Worm (Caenorhabditis elegans) whole organism, L2 larva: Measurements from ENCODE around the gene tyr-1.

Source experiments
- F13H6.1 ChIP-seq: sonication (generic microtip); optimal IDR thresholded peaks from 2 replicates; lab custom pipeline; 2016; ENCODE audit warnings: missing genetic modification characterization, missing compliant biosample characterization
- ZK546.5 ChIP-seq: sonication (generic microtip); optimal IDR thresholded peaks from 2 replicates; lab custom pipeline; 2017; ENCODE audit warnings: missing biosample characterization, missing genetic modification characterization
- egl-27 ChIP-seq: sonication (generic microtip); optimal IDR thresholded peaks from 3 replicates; lab custom pipeline; 2017; ENCODE audit warnings: missing biosample characterization, missing genetic modification reagents, missing genetic modification characterization
- elt-3 ChIP-seq: sonication (generic microtip); optimal IDR thresholded peaks from 2 replicates; lab custom pipeline; 2017; ENCODE audit warnings: missing biosample characterization, missing genetic modification characterization
- lin-39 ChIP-seq: fragments of 150-350 bp; optimal IDR thresholded peaks from 2 replicates; lab custom pipeline; 2014; ENCODE audit warnings: missing biosample characterization, missing genetic modification reagents, missing genetic modification characterization
- nhr-237 ChIP-seq: fragments of 150-350 bp; optimal IDR thresholded peaks from 2 replicates; lab custom pipeline; 2014; ENCODE audit warnings: missing biosample characterization, missing genetic modification characterization
- nhr-77 ChIP-seq: fragments of 150-350 bp; optimal IDR thresholded peaks from 2 replicates; lab custom pipeline; 2014; ENCODE audit warnings: missing biosample characterization, missing genetic modification characterization
- sma-9 ChIP-seq, 2 experiments: fragments of 150-350 bp in 1 of 2; sonication (generic microtip) in 1 of 2; optimal IDR thresholded peaks; 2 replicates each; lab custom pipeline; 2014 to 2016; ENCODE audit warnings: missing genetic modification characterization in 2 of 2, mild to moderate bottlenecking in 1 of 2, missing biosample characterization in 1 of 2, missing compliant biosample characterization in 1 of 2, missing genetic modification reagents in 1 of 2, moderate library complexity in 1 of 2
- unc-62 ChIP-seq: fragments of 150-350 bp; optimal IDR thresholded peaks from 2 replicates; lab custom pipeline; 2014; ENCODE audit warnings: missing biosample characterization, missing genetic modification reagents, missing genetic modification characterization
- ztf-11 ChIP-seq: sonication (generic microtip); optimal IDR thresholded peaks from 2 replicates; lab custom pipeline; 2017; ENCODE audit warnings: missing biosample characterization, missing genetic modification characterization
- ztf-4 ChIP-seq: fragments of 150-350 bp; optimal IDR thresholded peaks from 2 replicates; lab custom pipeline; 2014; ENCODE audit warnings: missing biosample characterization, missing genetic modification characterization

DNA sequence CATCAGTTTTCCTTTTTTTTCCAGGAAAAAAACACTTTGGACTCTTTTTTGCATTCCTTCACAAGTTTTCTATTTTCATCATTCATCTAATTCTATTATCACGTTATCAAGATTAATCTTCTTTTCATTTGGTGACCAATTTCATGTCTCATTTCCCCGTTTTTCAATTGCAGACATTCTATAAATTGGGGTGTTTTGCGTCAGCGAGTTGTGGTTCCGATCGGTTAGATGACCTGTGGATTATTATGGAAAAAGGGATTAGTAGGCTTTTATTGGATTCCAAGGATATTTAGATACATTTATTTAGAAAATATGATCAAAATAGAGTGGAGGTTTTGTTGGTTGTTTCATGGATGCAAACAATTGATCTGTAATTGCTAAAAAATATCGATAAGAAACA, 38.7 kb upstream of the tyr-1 start:
- TF ChIP-seq ZK546.5 (no peak), unc-62 (GFP tag; lab: Kevin White, UChicago) (no peak), F13H6.1 (tag; lab: Kevin White, UChicago) (no peak), egl-27 (no peak), ztf-4 (tag; lab: Kevin White, UChicago) (no peak), elt-3 (no peak), nhr-237 (tag; lab: Kevin White, UChicago) (no peak), nhr-77 (no peak), sma-9 (GFP tag; optimal IDR thresholded peaks at IDR 0.05; lab: Kevin White, UChicago) (no peak), sma-9 (tag; optimal IDR thresholded peaks at IDR 0.05; lab: Kevin White, UChicago) (no peak), lin-39 (tag; lab: Kevin White, UChicago) (no peak), ztf-11 (tag; lab: Kevin White, UChicago) (no peak)
